Worm (Caenorhabditis elegans) whole organism, young adult: ENCODE measurements around the gene C07D8.5.

ENCODE experiments used
- athp-1 ChIP-seq: sonication (generic microtip); optimal IDR thresholded peaks from 2 replicates; lab custom pipeline; 2017; ENCODE audit warnings: mild to moderate bottlenecking, missing genetic modification characterization, missing compliant biosample characterization
- ceh-100 ChIP-seq: fragments of 200-800 bp; sonication (Bioruptor generic); IDR thresholded peaks from 2 replicates; pipeline ENCODE4 v1.3.6; 2022; ENCODE audit warnings: missing genetic modification reagents, missing genetic modification characterization, missing compliant biosample characterization
- let-607 ChIP-seq, 2 experiments: fragments of 200-800 bp in 1 of 2; sonication (Bioruptor generic) in 1 of 2; sonication (generic microtip) in 1 of 2; optimal IDR thresholded peaks; 2 replicates each; lab custom pipeline; 2016 to 2018; ENCODE audit warnings: mild to moderate bottlenecking in 2 of 2, missing compliant biosample characterization in 2 of 2, missing genetic modification characterization in 2 of 2, moderate library complexity in 2 of 2, missing genotype in 1 of 2
- mel-28 ChIP-seq: sonication (generic microtip); optimal IDR thresholded peaks from 2 replicates; lab custom pipeline; 2016; ENCODE audit warnings: borderline replicate concordance, mild to moderate bottlenecking, missing genetic modification characterization, missing compliant biosample characterization
- rec-8 ChIP-seq, 2 experiments: sonication (generic microtip); optimal IDR thresholded peaks; 2 replicates each; lab custom pipeline; 2016; ENCODE audit warnings: mild to moderate bottlenecking in 2 of 2, missing genetic modification characterization in 2 of 2, missing genetic modification reagents in 2 of 2, missing genotype in 2 of 2, missing biosample characterization in 1 of 2, missing compliant biosample characterization in 1 of 2, moderate library complexity in 1 of 2
- unc-130 ChIP-seq: sonication (generic microtip); optimal IDR thresholded peaks from 2 replicates; lab custom pipeline; 2016; ENCODE audit warnings: missing genetic modification reagents, missing genetic modification characterization, missing compliant biosample characterization

DNA sequence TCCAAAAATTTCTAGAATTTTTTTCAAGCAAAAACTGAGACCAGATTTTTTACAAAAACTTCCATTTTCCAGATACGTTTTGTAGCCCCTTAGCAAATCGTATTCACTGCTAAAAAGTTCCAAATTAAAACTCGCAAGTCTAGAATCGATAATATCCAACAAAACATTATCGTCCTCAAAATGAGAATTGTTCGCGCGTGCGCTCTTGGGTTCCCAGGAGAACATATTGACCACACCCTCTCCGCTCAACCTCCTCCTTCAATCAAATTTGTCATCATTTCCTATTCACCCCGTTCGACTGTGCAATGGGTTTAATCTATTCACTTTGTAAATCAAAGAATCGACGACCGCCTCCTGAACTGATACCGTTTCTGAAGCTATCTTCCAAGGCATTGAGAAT lies 32.0 kb upstream of the C07D8.5 start:
- TF ChIP-seq rec-8 (tag; optimal IDR thresholded peaks at IDR 0.05; lab: Kevin White, UChicago) (no peak), athp-1 (tag; lab: Kevin White, UChicago) (no peak), unc-130 (GFP tag; lab: Kevin White, UChicago) (no peak), let-607 (tag; optimal IDR thresholded peaks at IDR 0.05; lab: Kevin White, UChicago) (no peak), mel-28 (no peak), ceh-100 (GFP tag; lab: Robert Waterston, UW) (no peak)
